Fruit fly (Drosophila melanogaster) whole organism, embryonic: Measurements from ENCODE around the gene Elal.

Experiments
- Asciz ChIP-seq: fragments of 200-800 bp; sonication (Bioruptor generic); optimal IDR thresholded peaks from 2 replicates; lab custom pipeline; 2017; ENCODE audit warnings: missing biosample characterization, mild to moderate bottlenecking, missing genetic modification characterization, missing genetic modification reagents
- Atf6 ChIP-seq: fragments of 200-800 bp; sonication (Bioruptor generic); IDR thresholded peaks from 2 replicates; pipeline ENCODE4 v1.3.6; 2022; ENCODE audit warnings: missing biosample characterization, missing genetic modification characterization
- CG10267 ChIP-seq: fragments of 200-800 bp; sonication (Bioruptor generic); optimal IDR thresholded peaks from 2 replicates; lab custom pipeline; 2018; ENCODE audit warnings: missing biosample characterization, mild to moderate bottlenecking, missing genetic modification characterization, moderate library complexity
- CG10274 ChIP-seq: fragments of 200-800 bp; sonication (Bioruptor generic); optimal IDR thresholded peaks from 3 replicates; lab custom pipeline; 2017; ENCODE audit warnings: missing biosample characterization, mild to moderate bottlenecking, missing genetic modification characterization
- CG10543 ChIP-seq: fragments of 200-800 bp; sonication (Bioruptor generic); optimal IDR thresholded peaks from 3 replicates; lab custom pipeline; 2017; ENCODE audit warnings: missing biosample characterization, mild to moderate bottlenecking, missing genetic modification characterization, moderate library complexity
- CG10654 ChIP-seq: fragments of 200-800 bp; sonication (Bioruptor generic); optimal IDR thresholded peaks from 2 replicates; lab custom pipeline; 2016; ENCODE audit warnings: missing biosample characterization, missing genetic modification characterization
- CG10959 ChIP-seq: fragments of 200-800 bp; sonication (Bioruptor generic); IDR thresholded peaks from 2 replicates; pipeline ENCODE4 v1.3.6; 2022; ENCODE audit warnings: missing biosample characterization, missing genetic modification characterization
- CG14014 ChIP-seq: fragments of 200-800 bp; sonication (Bioruptor generic); IDR thresholded peaks from 2 replicates; pipeline ENCODE4 v1.3.6; 2022; ENCODE audit warnings: missing biosample characterization, missing genetic modification characterization
- CG14710 ChIP-seq: fragments of 200-800 bp; sonication (Bioruptor generic); optimal IDR thresholded peaks from 3 replicates; lab custom pipeline; 2019; ENCODE audit warnings: missing biosample characterization, mild to moderate bottlenecking, missing genetic modification characterization, moderate library complexity
- CG15479 ChIP-seq: fragments of 200-800 bp; sonication (Bioruptor generic); optimal IDR thresholded peaks from 3 replicates; lab custom pipeline; 2019; ENCODE audit warnings: missing biosample characterization, mild to moderate bottlenecking, missing genetic modification characterization, moderate library complexity
- CG17829 ChIP-seq: fragments of 200-800 bp; optimal IDR thresholded peaks from 2 replicates; lab custom pipeline; 2019; ENCODE audit warnings: missing biosample characterization, mild to moderate bottlenecking, missing genetic modification characterization, moderate library complexity
- CG1832 ChIP-seq: fragments of 200-800 bp; sonication (Bioruptor generic); optimal IDR thresholded peaks from 2 replicates; lab custom pipeline; 2017; ENCODE audit warnings: missing biosample characterization, mild to moderate bottlenecking, missing genetic modification characterization, inconsistent platforms
- CG2875 ChIP-seq: fragments of 200-800 bp; sonication (Bioruptor generic); optimal IDR thresholded peaks from 2 replicates; lab custom pipeline; 2017; ENCODE audit warnings: missing biosample characterization, mild to moderate bottlenecking, missing genetic modification characterization, missing genetic modification reagents
- CG30431 ChIP-seq: fragments of 200-800 bp; sonication (Bioruptor generic); optimal IDR thresholded peaks from 2 replicates; lab custom pipeline; 2017; ENCODE audit warnings: missing biosample characterization, missing genetic modification characterization
- CG31224 ChIP-seq: fragments of 200-800 bp; sonication (Bioruptor generic); IDR thresholded peaks from 2 replicates; pipeline ENCODE4 v1.3.6; 2022; ENCODE audit warnings: missing biosample characterization, missing genetic modification characterization
- CG3281 ChIP-seq: fragments of 200-800 bp; sonication (Bioruptor generic); optimal IDR thresholded peaks from 3 replicates; lab custom pipeline; 2017; ENCODE audit warnings: missing biosample characterization, mild to moderate bottlenecking, missing genetic modification characterization
- CG3838 ChIP-seq: fragments of 200-800 bp; sonication (Bioruptor generic); optimal IDR thresholded peaks from 3 replicates; lab custom pipeline; 2016; ENCODE audit warnings: missing biosample characterization, missing genetic modification characterization
- CG42726 ChIP-seq: fragments of 200-800 bp; sonication (Bioruptor generic); IDR thresholded peaks from 2 replicates; pipeline ENCODE4 v1.3.6; 2022; ENCODE audit warnings: missing biosample characterization, missing genetic modification characterization; ENCODE audit not compliant: partially characterized antibody
- CG4360 ChIP-seq: fragments of 200-800 bp; sonication (Bioruptor generic); IDR thresholded peaks from 2 replicates; pipeline ENCODE4 v1.3.6; 2022; ENCODE audit warnings: missing biosample characterization, missing genetic modification characterization
- CG7839 ChIP-seq: fragments of 200-800 bp; sonication (Bioruptor generic); optimal IDR thresholded peaks from 3 replicates; lab custom pipeline; 2018; ENCODE audit warnings: missing biosample characterization, mild to moderate bottlenecking, missing genetic modification characterization, moderate library complexity
- CG8924 ChIP-seq: fragments of 200-800 bp; optimal IDR thresholded peaks from 3 replicates; lab custom pipeline; 2019; ENCODE audit warnings: missing biosample characterization, mild to moderate bottlenecking, missing genetic modification characterization, moderate library complexity
- CG9876 ChIP-seq: fragments of 200-800 bp; sonication (Bioruptor generic); optimal IDR thresholded peaks from 2 replicates; lab custom pipeline; 2016; ENCODE audit warnings: missing biosample characterization, missing genetic modification characterization
- CrebB ChIP-seq: fragments of 200-800 bp; sonication (Bioruptor generic); optimal IDR thresholded peaks from 3 replicates; lab custom pipeline; 2018; ENCODE audit warnings: missing biosample characterization, mild to moderate bottlenecking, missing genetic modification characterization
- D19B ChIP-seq: fragments of 200-800 bp; sonication (Bioruptor generic); optimal IDR thresholded peaks from 2 replicates; lab custom pipeline; 2017; ENCODE audit warnings: missing biosample characterization, mild to moderate bottlenecking, missing genetic modification characterization
- Fer3 ChIP-seq: fragments of 200-800 bp; sonication (Bioruptor generic); optimal IDR thresholded peaks from 2 replicates; lab custom pipeline; 2018; ENCODE audit warnings: missing biosample characterization, mild to moderate bottlenecking, missing genetic modification characterization, moderate library complexity
- GATAe ChIP-seq: fragments of 200-800 bp; sonication (Bioruptor generic); conservative IDR thresholded peaks from 2 replicates; pipeline ENCODE4 v1.3.6; 2022; ENCODE audit warnings: missing biosample characterization, missing genetic modification characterization
- Gsc ChIP-seq: fragments of 200-800 bp; sonication (Bioruptor generic); IDR thresholded peaks from 2 replicates; pipeline ENCODE4 v1.3.6; 2022; ENCODE audit warnings: missing biosample characterization, missing genetic modification characterization
- Neu2 ChIP-seq: fragments of 200-800 bp; sonication (Bioruptor generic); optimal IDR thresholded peaks from 3 replicates; lab custom pipeline; 2016; ENCODE audit warnings: missing biosample characterization, missing genetic modification characterization, borderline replicate concordance
- Nf-YA ChIP-seq: fragments of 200-800 bp; sonication (Bioruptor generic); IDR thresholded peaks from 2 replicates; pipeline ENCODE4 v1.3.6; 2022; ENCODE audit warnings: missing biosample characterization, missing genetic modification characterization
- Sry-δ ChIP-seq: fragments of 200-800 bp; sonication (Bioruptor generic); optimal IDR thresholded peaks from 2 replicates; lab custom pipeline; 2016; ENCODE audit warnings: missing biosample characterization, missing genetic modification characterization
- Tbp ChIP-seq: fragments of >200 bp; optimal IDR thresholded peaks from 2 replicates; lab custom pipeline; 2018; ENCODE audit warnings: missing biosample characterization, missing genetic modification characterization
- amos ChIP-seq: fragments of 200-800 bp; sonication (Bioruptor generic); IDR thresholded peaks from 2 replicates; pipeline ENCODE4 v1.3.6; 2022; ENCODE audit warnings: missing biosample characterization, missing genetic modification characterization; ENCODE audit not compliant: partially characterized antibody
- bcd ChIP-seq: fragments of 200-800 bp; sonication (Bioruptor generic); optimal IDR thresholded peaks from 2 replicates; lab custom pipeline; 2017; ENCODE audit warnings: missing biosample characterization, mild to moderate bottlenecking, missing genetic modification characterization
- caup ChIP-seq: fragments of 200-800 bp; sonication (Bioruptor generic); optimal IDR thresholded peaks from 3 replicates; lab custom pipeline; 2017; ENCODE audit warnings: missing biosample characterization, mild to moderate bottlenecking, missing genetic modification characterization, moderate library complexity; ENCODE audit not compliant: severe bottlenecking
- dati ChIP-seq: fragments of 200-800 bp; sonication (Bioruptor generic); IDR thresholded peaks from 2 replicates; pipeline ENCODE4 v1.3.6; 2022; ENCODE audit warnings: missing biosample characterization, missing genetic modification characterization
- dm ChIP-seq: fragments of 200-800 bp; sonication (Bioruptor generic); optimal IDR thresholded peaks from 3 replicates; lab custom pipeline; 2016; ENCODE audit warnings: missing biosample characterization, missing genetic modification characterization
- dmrt99B ChIP-seq: fragments of 200-800 bp; sonication (Bioruptor generic); optimal IDR thresholded peaks from 2 replicates; lab custom pipeline; 2018; ENCODE audit warnings: missing biosample characterization, mild to moderate bottlenecking, missing genetic modification characterization, moderate library complexity
- dysf ChIP-seq: fragments of 200-800 bp; sonication (Bioruptor generic); IDR thresholded peaks from 3 replicates; pipeline ENCODE4 v1.3.6; 2022; ENCODE audit warnings: missing biosample characterization, missing genetic modification characterization
- eyg ChIP-seq: fragments of 200-800 bp; sonication (Bioruptor generic); optimal IDR thresholded peaks from 3 replicates; lab custom pipeline; 2016; ENCODE audit warnings: missing biosample characterization, missing genetic modification characterization
- hkb ChIP-seq, 2 experiments: fragments of 200-800 bp in 1 of 2; fragments of >200 bp in 1 of 2; sonication (Bioruptor generic) in 1 of 2; IDR thresholded peaks in 1 of 2; optimal IDR thresholded peaks in 1 of 2; 2 replicates each; pipeline versions ENCODE4 v1.3.6 to Lab custom; 2017 to 2022; ENCODE audit warnings: missing biosample characterization in 1 of 2, missing genetic modification characterization in 1 of 2
- insv ChIP-seq, 2 experiments: fragments of 200-800 bp; sonication (Bioruptor generic); optimal IDR thresholded peaks; 3 replicates each; lab custom pipeline; 2016 to 2018; ENCODE audit warnings: missing biosample characterization in 2 of 2, missing genetic modification characterization in 2 of 2
- kah ChIP-seq: fragments of 200-800 bp; sonication (Bioruptor generic); optimal IDR thresholded peaks from 2 replicates; lab custom pipeline; 2018; ENCODE audit warnings: missing biosample characterization, mild to moderate bottlenecking, missing genetic modification characterization
- kay ChIP-seq: fragments of 200-800 bp; sonication (Bioruptor generic); optimal IDR thresholded peaks from 2 replicates; lab custom pipeline; 2016; ENCODE audit warnings: missing biosample characterization, missing genetic modification characterization
- odd ChIP-seq: fragments of 200-800 bp; sonication (Bioruptor generic); optimal IDR thresholded peaks from 2 replicates; lab custom pipeline; 2017; ENCODE audit warnings: missing biosample characterization, mild to moderate bottlenecking, missing genetic modification characterization
- pfk ChIP-seq: fragments of 200-800 bp; sonication (Bioruptor generic); optimal IDR thresholded peaks from 2 replicates; lab custom pipeline; 2018; ENCODE audit warnings: missing biosample characterization, mild to moderate bottlenecking, missing genetic modification characterization, moderate library complexity
- psq ChIP-seq: fragments of 200-800 bp; sonication (Bioruptor generic); optimal IDR thresholded peaks from 2 replicates; lab custom pipeline; 2017; ENCODE audit warnings: missing biosample characterization, missing genetic modification characterization
- salm ChIP-seq: fragments of 200-800 bp; sonication (Bioruptor generic); optimal IDR thresholded peaks from 2 replicates; lab custom pipeline; 2018; ENCODE audit warnings: missing biosample characterization, mild to moderate bottlenecking, missing genetic modification characterization
- sima ChIP-seq: fragments of 200-800 bp; sonication (Bioruptor generic); optimal IDR thresholded peaks from 2 replicates; lab custom pipeline; 2016; ENCODE audit warnings: missing biosample characterization, missing genetic modification characterization
- wdn ChIP-seq: fragments of 200-800 bp; sonication (Bioruptor generic); IDR thresholded peaks from 2 replicates; pipeline ENCODE4 v1.3.6; 2022; ENCODE audit warnings: missing biosample characterization, missing genetic modification characterization
- zen2 ChIP-seq: fragments of 200-800 bp; sonication (Bioruptor generic); IDR thresholded peaks from 3 replicates; pipeline ENCODE4 v1.3.6; 2022; ENCODE audit warnings: missing biosample characterization, missing genetic modification characterization; ENCODE audit not compliant: partially characterized antibody

Gene Elal

dm6 chr3R:24829887-24830351 lies 35.2 kb upstream of the Elal start, which contains the start of the genes Kaz and CG43273 (continued):
- no peak for TF ChIP-seq D19B (GFP tag; lab: Kevin White, UChicago)
- TF ChIP-seq amos (GFP tag; lab: Robert Waterston, UW) = no peak
- TF ChIP-seq CG30431 (GFP tag; lab: Kevin White, UChicago) = no peak
- no peak for TF ChIP-seq odd (GFP tag; lab: Kevin White, UChicago)
- no peak for TF ChIP-seq CG7839 (tag; lab: Kevin White, UChicago)
- no peak for TF ChIP-seq CG1832 (GFP tag; lab: Kevin White, UChicago)
- TF ChIP-seq sima (GFP tag; lab: Kevin White, UChicago) = no peak
- TF ChIP-seq caup (GFP tag; lab: Kevin White, UChicago) = no peak
- no peak for TF ChIP-seq Tbp (GFP tag; lab: Kevin White, UChicago)
- peak in 1 of 2 experiments; percentile 14 for TF ChIP-seq insv (GFP tag; optimal IDR thresholded peaks at IDR 0.05; lab: Kevin White, UChicago)
- TF ChIP-seq pfk (GFP tag; lab: Kevin White, UChicago) = no peak
- no peak for TF ChIP-seq dmrt99B (tag; lab: Kevin White, UChicago)
- peak; percentile 17 for TF ChIP-seq CG10654 (GFP tag; lab: Kevin White, UChicago)
- TF ChIP-seq Nf-YA (GFP tag; lab: Robert Waterston, UW) = no peak
- peak; percentile 73 for TF ChIP-seq CG17829 (tag; lab: Kevin White, UChicago)
- no peak for TF ChIP-seq GATAe
- no peak for TF ChIP-seq CG15479 (GFP tag; lab: Kevin White, UChicago)
- 0 out of 2 replicates have a peak, but pooled peaks have one; percentile 19 for TF ChIP-seq wdn (GFP tag; lab: Robert Waterston, UW)
- TF ChIP-seq CG2875 (GFP tag; lab: Kevin White, UChicago) = no peak
- TF ChIP-seq bcd (GFP tag; lab: Kevin White, UChicago) = peak; percentile 67
- no peak for TF ChIP-seq Gsc (GFP tag; lab: Robert Waterston, UW)
- no peak for TF ChIP-seq salm (tag; lab: Kevin White, UChicago)
- TF ChIP-seq CG4360 (GFP tag; lab: Robert Waterston, UW) = no peak
- no peak for TF ChIP-seq dm (GFP tag; lab: Kevin White, UChicago)
- no peak for TF ChIP-seq Sry-δ (GFP tag; lab: Kevin White, UChicago)
- no peak for TF ChIP-seq CG10959
- no peak for TF ChIP-seq CG10274 (GFP tag; lab: Kevin White, UChicago)
- TF ChIP-seq eyg (GFP tag; lab: Kevin White, UChicago) = no peak
- peak; percentile 8 for TF ChIP-seq CG3838 (GFP tag; lab: Kevin White, UChicago)
- TF ChIP-seq kah = no peak
- no peak for TF ChIP-seq CG42726
- no peak for TF ChIP-seq CG9876 (GFP tag; lab: Kevin White, UChicago)
- peak; percentile 68 for TF ChIP-seq CG10267 (tag; lab: Kevin White, UChicago)
- TF ChIP-seq dati (GFP tag; lab: Robert Waterston, UW) = no peak
- TF ChIP-seq CG3281 = no peak
- TF ChIP-seq hkb (optimal IDR thresholded peaks at IDR 0.05; lab: Kevin White, UChicago) = no peak
- no peak for TF ChIP-seq hkb (GFP tag; IDR thresholded peaks at IDR 0.05; lab: Robert Waterston, UW)
- TF ChIP-seq CG8924 = peak; percentile 74
- peak; percentile 60; the same call in 1 of the 2 replicates for TF ChIP-seq CG14014 (GFP tag; lab: Robert Waterston, UW)
- TF ChIP-seq CrebB (tag; lab: Kevin White, UChicago) = no peak
- TF ChIP-seq Asciz = no peak
- peak; percentile 81 for TF ChIP-seq CG14710 (tag; lab: Kevin White, UChicago)
- no peak; the same call in 1 of the 2 replicates for TF ChIP-seq CG31224 (GFP tag; lab: Robert Waterston, UW)
- no peak for TF ChIP-seq Neu2 (GFP tag; lab: Kevin White, UChicago)
- TF ChIP-seq CG10543 (GFP tag; lab: Kevin White, UChicago) = no peak
- TF ChIP-seq zen2 (GFP tag; lab: Robert Waterston, UW) = no peak
- TF ChIP-seq dysf = peak; percentile 56; the same call in 1 of the 3 replicates
- TF ChIP-seq Fer3 (tag; lab: Kevin White, UChicago) = no peak
- peak; percentile 43 for TF ChIP-seq psq (GFP tag; lab: Kevin White, UChicago)
- TF ChIP-seq kay = peak; percentile 26
- TF ChIP-seq Atf6 (GFP tag; lab: Robert Waterston, UW) = no peak
